Worm (Caenorhabditis elegans) whole organism, L2 larva: Measurements from ENCODE around the gene srt-22.

ENCODE experiments used
- F13H6.1 ChIP-seq: sonication (generic microtip); optimal IDR thresholded peaks from 2 replicates; lab custom pipeline; 2016; ENCODE audit warnings: missing genetic modification characterization, missing compliant biosample characterization
- Y55F3AM.14 ChIP-seq: fragments of 200-800 bp; sonication (Bioruptor generic); optimal IDR thresholded peaks from 2 replicates; lab custom pipeline; 2018; ENCODE audit warnings: mild to moderate bottlenecking, missing genetic modification characterization, missing compliant biosample characterization
- ZK546.5 ChIP-seq: sonication (generic microtip); optimal IDR thresholded peaks from 2 replicates; lab custom pipeline; 2017; ENCODE audit warnings: missing biosample characterization, missing genetic modification characterization
- aly-2 ChIP-seq: fragments of 150-350 bp; optimal IDR thresholded peaks from 2 replicates; lab custom pipeline; 2014; ENCODE audit warnings: missing biosample characterization, missing genetic modification characterization
- ama-1 ChIP-seq: fragments of 150-350 bp; optimal IDR thresholded peaks from 2 replicates; lab custom pipeline; 2018; ENCODE audit warnings: inconsistent platforms
- ceh-16 ChIP-seq: fragments of 150-350 bp; optimal IDR thresholded peaks from 2 replicates; lab custom pipeline; 2014; ENCODE audit warnings: missing biosample characterization, missing genetic modification characterization
- ceh-82 ChIP-seq: fragments of 150-350 bp; optimal IDR thresholded peaks from 2 replicates; lab custom pipeline; 2014; ENCODE audit warnings: missing biosample characterization, missing genetic modification characterization
- crh-2 ChIP-seq: sonication (generic microtip); optimal IDR thresholded peaks from 2 replicates; lab custom pipeline; 2017; ENCODE audit warnings: missing biosample characterization, missing genetic modification characterization
- egl-27 ChIP-seq: sonication (generic microtip); optimal IDR thresholded peaks from 3 replicates; lab custom pipeline; 2017; ENCODE audit warnings: missing biosample characterization, missing genetic modification reagents, missing genetic modification characterization
- elt-1 ChIP-seq: fragments of 150-350 bp; optimal IDR thresholded peaks from 2 replicates; lab custom pipeline; 2014; ENCODE audit warnings: missing biosample characterization, missing genetic modification characterization
- elt-3 ChIP-seq: sonication (generic microtip); optimal IDR thresholded peaks from 2 replicates; lab custom pipeline; 2017; ENCODE audit warnings: missing biosample characterization, missing genetic modification characterization
- fos-1 ChIP-seq: fragments of 150-350 bp; optimal IDR thresholded peaks from 2 replicates; lab custom pipeline; 2014; ENCODE audit warnings: missing biosample characterization, missing genetic modification characterization
- gmeb-1 ChIP-seq: fragments of 150-350 bp; optimal IDR thresholded peaks from 2 replicates; lab custom pipeline; 2014; ENCODE audit warnings: missing biosample characterization, missing genetic modification characterization
- lin-11 ChIP-seq: fragments of 150-350 bp; sonication (generic microtip); optimal IDR thresholded peaks from 2 replicates; lab custom pipeline; 2014; ENCODE audit warnings: missing biosample characterization, missing genetic modification characterization, inconsistent platforms, mixed read lengths
- lin-13 ChIP-seq: fragments of 150-350 bp; optimal IDR thresholded peaks from 2 replicates; lab custom pipeline; 2014; ENCODE audit warnings: missing biosample characterization, missing genetic modification reagents, missing genetic modification characterization
- lin-39 ChIP-seq: fragments of 150-350 bp; optimal IDR thresholded peaks from 2 replicates; lab custom pipeline; 2014; ENCODE audit warnings: missing biosample characterization, missing genetic modification reagents, missing genetic modification characterization
- lsy-2 ChIP-seq, 2 experiments: fragments of 150-350 bp in 1 of 2; sonication (generic microtip) in 1 of 2; optimal IDR thresholded peaks; 2 replicates each; lab custom pipeline; 2014 to 2017; ENCODE audit warnings: missing biosample characterization in 2 of 2, missing genetic modification characterization in 2 of 2
- mbf-1 ChIP-seq: sonication (generic microtip); optimal IDR thresholded peaks from 2 replicates; lab custom pipeline; 2017; ENCODE audit warnings: missing biosample characterization, missing genetic modification characterization
- nhr-10 ChIP-seq: sonication (generic microtip); optimal IDR thresholded peaks from 2 replicates; lab custom pipeline; 2017; ENCODE audit warnings: missing biosample characterization, missing genetic modification characterization
- nhr-11 ChIP-seq: fragments of 150-350 bp; optimal IDR thresholded peaks from 2 replicates; lab custom pipeline; 2014; ENCODE audit warnings: missing biosample characterization, missing genetic modification characterization
- nhr-12 ChIP-seq: fragments of 150-350 bp; optimal IDR thresholded peaks from 2 replicates; lab custom pipeline; 2014; ENCODE audit warnings: missing biosample characterization, missing genetic modification characterization
- nhr-129 ChIP-seq: fragments of 150-350 bp; optimal IDR thresholded peaks from 2 replicates; lab custom pipeline; 2014; ENCODE audit warnings: missing biosample characterization, missing genetic modification characterization
- nhr-21 ChIP-seq: fragments of 150-350 bp; optimal IDR thresholded peaks from 2 replicates; lab custom pipeline; 2014; ENCODE audit warnings: missing biosample characterization, missing genetic modification characterization
- nhr-23 ChIP-seq: fragments of 150-350 bp; optimal IDR thresholded peaks from 2 replicates; lab custom pipeline; 2014; ENCODE audit warnings: missing biosample characterization, missing genetic modification reagents, missing genetic modification characterization
- nhr-6 ChIP-seq: fragments of 150-350 bp; optimal IDR thresholded peaks from 2 replicates; lab custom pipeline; 2014; ENCODE audit warnings: missing biosample characterization, missing genetic modification characterization
- nhr-77 ChIP-seq: fragments of 150-350 bp; optimal IDR thresholded peaks from 2 replicates; lab custom pipeline; 2014; ENCODE audit warnings: missing biosample characterization, missing genetic modification characterization
- skn-1 ChIP-seq: sonication (generic microtip); optimal IDR thresholded peaks from 2 replicates; lab custom pipeline; 2017; ENCODE audit warnings: missing biosample characterization, missing genetic modification characterization
- sma-3 ChIP-seq: sonication (generic microtip); optimal IDR thresholded peaks from 2 replicates; lab custom pipeline; 2016; ENCODE audit warnings: missing genetic modification reagents, missing genetic modification characterization, missing compliant biosample characterization
- sma-9 ChIP-seq, 2 experiments: fragments of 150-350 bp in 1 of 2; sonication (generic microtip) in 1 of 2; optimal IDR thresholded peaks; 2 replicates each; lab custom pipeline; 2014 to 2016; ENCODE audit warnings: missing genetic modification characterization in 2 of 2, mild to moderate bottlenecking in 1 of 2, missing biosample characterization in 1 of 2, missing compliant biosample characterization in 1 of 2, missing genetic modification reagents in 1 of 2, moderate library complexity in 1 of 2
- unc-55 ChIP-seq: fragments of 150-350 bp; sonication (generic microtip); optimal IDR thresholded peaks from 3 replicates; lab custom pipeline; 2014; ENCODE audit warnings: missing biosample characterization, missing genetic modification reagents, missing genetic modification characterization
- ztf-1 ChIP-seq: fragments of 200-800 bp; sonication (Bioruptor generic); conservative IDR thresholded peaks from 2 replicates; pipeline ENCODE4 v1.3.6; 2022; ENCODE audit warnings: missing genetic modification characterization, missing compliant biosample characterization
- ztf-11 ChIP-seq: sonication (generic microtip); optimal IDR thresholded peaks from 2 replicates; lab custom pipeline; 2017; ENCODE audit warnings: missing biosample characterization, missing genetic modification characterization
- ztf-4 ChIP-seq: fragments of 150-350 bp; optimal IDR thresholded peaks from 2 replicates; lab custom pipeline; 2014; ENCODE audit warnings: missing biosample characterization, missing genetic modification characterization

Gene srt-22

DNA sequence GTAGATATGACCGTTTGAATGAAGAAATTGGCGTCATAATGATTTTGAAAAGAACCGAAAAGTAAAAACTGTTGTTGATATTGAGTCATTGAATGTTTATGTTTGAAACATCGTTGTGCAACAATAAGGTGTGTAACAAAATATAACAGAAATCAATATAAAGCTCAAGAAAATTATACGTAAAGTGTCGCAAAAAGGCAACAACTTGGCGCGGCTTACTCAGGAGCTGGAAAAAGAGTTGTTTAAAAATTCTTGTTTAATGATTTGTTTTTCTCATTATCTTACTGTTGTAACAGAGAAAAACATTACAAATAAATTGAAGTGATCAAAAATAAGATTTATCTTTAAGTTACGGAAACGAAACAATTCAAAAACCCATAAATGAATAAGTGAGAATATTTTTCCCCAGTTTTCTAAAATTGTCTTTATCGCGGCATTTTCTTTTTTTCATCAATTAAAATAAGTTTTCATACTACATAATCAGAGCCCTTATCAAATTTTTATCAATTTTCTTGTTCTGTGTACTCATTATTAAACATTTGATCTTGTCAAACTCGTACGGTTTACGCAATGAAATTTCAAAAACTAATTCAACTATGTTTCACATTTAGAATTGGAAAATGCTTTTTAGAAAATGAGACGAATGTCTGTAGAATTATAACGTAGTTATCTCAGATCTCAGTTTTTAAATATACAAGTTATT lies 12.2 kb upstream of the srt-22 start, which contains the start of gene ZK1037.6:
ZK1037.6 (minus strand) TSS at position 51 of the 703 bp plus-strand sequence.
- TF ChIP-seq lsy-2 (tag; optimal IDR thresholded peaks at IDR 0.05; lab: Kevin White, UChicago) (no peak), ceh-16 (tag; lab: Kevin White, UChicago) (no peak), nhr-23 (tag; lab: Kevin White, UChicago) (no peak), nhr-21 (tag; lab: Kevin White, UChicago) (no peak), fos-1 (peak; percentile 72)

ce11 chrV:15323417-15323816 lies 7.7 kb upstream of the srt-22 start:
- TF ChIP-seq fos-1 (peak; percentile 94), gmeb-1 (tag; lab: Kevin White, UChicago) (no peak)

DNA sequence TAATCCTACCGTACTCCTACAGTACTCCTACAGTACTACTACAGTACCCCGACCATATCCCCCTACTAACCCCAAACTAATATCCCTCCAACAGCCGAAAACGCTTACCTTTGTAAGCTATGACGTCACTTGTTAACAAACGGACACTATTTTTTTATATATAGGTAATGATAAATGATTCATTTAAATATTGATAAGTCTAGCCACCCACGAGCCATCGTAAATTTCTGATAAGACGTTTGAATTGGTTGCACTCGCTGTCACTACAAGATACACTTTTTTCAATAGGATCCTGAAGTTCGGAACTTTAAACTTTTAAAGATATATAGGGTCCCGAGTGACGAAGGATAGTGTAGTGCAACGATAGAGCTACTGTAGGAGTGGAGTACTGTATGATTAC lies 6.9 kb upstream of the srt-22 start, which contains the start of gene nhr-247:
nhr-247 (plus strand) TSS at position 330 of the 400 bp plus-strand sequence.
- TF ChIP-seq fos-1: peak; percentile 69

DNA sequence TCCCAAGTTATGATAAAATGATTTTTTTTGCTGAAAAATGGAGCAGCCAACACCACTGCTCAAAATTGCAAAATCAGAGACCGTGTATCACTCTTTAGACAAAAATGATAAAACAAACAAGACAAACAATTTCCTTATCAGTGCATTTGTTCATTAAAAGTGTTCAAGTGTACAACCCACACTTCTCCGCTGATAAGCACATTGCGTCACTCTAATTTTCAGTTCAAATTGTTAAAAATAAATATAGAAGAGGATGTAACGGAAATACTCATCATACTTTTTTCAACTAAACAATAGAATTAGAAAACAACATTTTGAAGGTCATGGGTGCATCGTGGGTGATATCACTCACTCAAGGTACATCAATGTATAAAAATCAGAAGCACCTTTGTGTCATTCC lies 2.9 kb upstream of the srt-22 start, which contains the start of gene nhr-291:
nhr-291 (plus strand) TSS at position 324 of the 400 bp plus-strand sequence.
- TF ChIP-seq skn-1: no peak
- peak; percentile 34 for TF ChIP-seq crh-2
- peak; percentile 11 for TF ChIP-seq sma-3
- TF ChIP-seq lsy-2 (tag; optimal IDR thresholded peaks at IDR 0.05; lab: Kevin White, UChicago): no peak
- peak; percentile 42 for TF ChIP-seq gmeb-1 (tag; lab: Kevin White, UChicago)
- peak; percentile 35 for TF ChIP-seq egl-27 (tag; lab: Kevin White, UChicago)
- TF ChIP-seq sma-9 (GFP tag; optimal IDR thresholded peaks at IDR 0.05; lab: Kevin White, UChicago): peak; percentile 79
- TF ChIP-seq sma-9 (tag; optimal IDR thresholded peaks at IDR 0.05; lab: Kevin White, UChicago): no peak
- TF ChIP-seq fos-1: peak; percentile 99
- TF ChIP-seq aly-2: no peak
- TF ChIP-seq lin-11: no peak

- TF ChIP-seq gmeb-1 (tag; lab: Kevin White, UChicago) (no peak), lin-13 (GFP tag; lab: Kevin White, UChicago) (no peak), elt-1 (tag; lab: Kevin White, UChicago) (no peak), nhr-77 (tag; lab: Kevin White, UChicago) (no peak), ama-1 (lab: Kevin White, UChicago) (no peak), aly-2 (no peak), elt-3 (tag; lab: Kevin White, UChicago) (no peak), nhr-11 (tag; lab: Kevin White, UChicago) (no peak), skn-1 (no peak)
These were observed 2.2 kb downstream of the srt-22 start for ce11 chrV:15313529-15313928.

- TF ChIP-seq aly-2: no peak
- TF ChIP-seq ceh-82 (tag; lab: Kevin White, UChicago): no peak
These were observed 4.9 kb downstream of the srt-22 start, which contains the start of gene irld-62 for ce11 chrV:15310780-15311179. irld-62 (plus strand) TSS chrV:15311080.

DNA sequence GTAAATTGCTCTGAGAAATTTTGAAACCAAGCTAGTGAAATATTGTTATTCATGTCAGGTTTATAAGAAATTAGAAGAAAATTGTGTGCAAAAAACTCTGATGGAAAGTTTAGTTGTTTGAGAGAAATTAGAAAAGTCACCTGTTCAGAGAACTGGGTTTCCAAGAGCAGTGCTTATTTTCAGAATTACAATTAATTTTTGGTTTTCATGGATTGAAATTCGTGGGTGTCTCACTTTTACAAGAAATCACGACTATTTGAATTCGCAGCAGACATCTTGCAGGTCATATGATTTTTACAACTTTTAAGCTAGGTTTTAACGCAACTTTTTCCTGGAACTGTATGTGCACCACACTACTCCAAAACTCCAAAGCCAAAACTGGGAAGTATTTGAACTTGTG lies 6.7 kb downstream of the srt-22 start, which contains the start of gene srz-10:
srz-10 (minus strand) TSS at position 88 of the 400 bp plus-strand sequence.
- TF ChIP-seq ztf-1 (GFP tag; lab: Robert Waterston, UW): no peak
- TF ChIP-seq nhr-21 (tag; lab: Kevin White, UChicago): no peak
- no peak for TF ChIP-seq aly-2
- no peak for TF ChIP-seq skn-1
- no peak for TF ChIP-seq mbf-1 (tag; lab: Kevin White, UChicago)
- no peak for TF ChIP-seq ztf-11
- TF ChIP-seq ZK546.5 (tag; lab: Kevin White, UChicago): no peak
- no peak for TF ChIP-seq lsy-2 (tag; optimal IDR thresholded peaks at IDR 0.05; lab: Kevin White, UChicago)
- TF ChIP-seq, all 48 proteins: peak for 0

- TF ChIP-seq nhr-10 (tag; lab: Kevin White, UChicago) (no peak), ztf-4 (tag; lab: Kevin White, UChicago) (no peak), nhr-77 (tag; lab: Kevin White, UChicago) (no peak), nhr-6 (tag; lab: Kevin White, UChicago) (no peak), nhr-11 (tag; lab: Kevin White, UChicago) (no peak), sma-3 (no peak), unc-55 (GFP tag; lab: Kevin White, UChicago) (no peak), nhr-129 (tag; lab: Kevin White, UChicago) (no peak), F13H6.1 (tag; lab: Kevin White, UChicago) (no peak), elt-1 (tag; lab: Kevin White, UChicago) (no peak), nhr-12 (tag; lab: Kevin White, UChicago) (no peak), nhr-21 (tag; lab: Kevin White, UChicago) (no peak), lin-39 (tag; lab: Kevin White, UChicago) (no peak), crh-2 (no peak), Y55F3AM.14 (GFP tag; lab: Kevin White, UChicago) (no peak), lin-11 (no peak)
These were observed 9.0 kb downstream of the srt-22 start, which contains the start of gene T26H8.4 for ce11 chrV:15306745-15307144. T26H8.4 (minus strand) TSS chrV:15306845.
